Worm (Caenorhabditis elegans) whole organism, young adult: Measurements from ENCODE around the gene ben-1.

Experiments
- C17E4.6 ChIP-seq: fragments of 200-800 bp; sonication (Bioruptor generic); IDR thresholded peaks from 2 replicates; pipeline ENCODE4 v1.3.6; 2022; ENCODE audit warnings: missing genetic modification reagents, missing genetic modification characterization, missing compliant biosample characterization
- cebp-1 ChIP-seq, 2 experiments: fragments of 200-800 bp in 1 of 2; sonication (Bioruptor generic) in 1 of 2; sonication (generic microtip) in 1 of 2; IDR thresholded peaks in 1 of 2; optimal IDR thresholded peaks in 1 of 2; 2 replicates each; pipeline versions ENCODE4 v1.3.6 to Lab custom; 2017 to 2022; ENCODE audit warnings: missing compliant biosample characterization in 2 of 2, missing genetic modification characterization in 2 of 2, mild to moderate bottlenecking in 1 of 2, missing genetic modification reagents in 1 of 2, moderate library complexity in 1 of 2
- lir-1 ChIP-seq: fragments of 200-800 bp; sonication (Bioruptor generic); conservative IDR thresholded peaks from 2 replicates; pipeline ENCODE4 v1.3.6; 2022; ENCODE audit warnings: missing genetic modification reagents, missing genetic modification characterization, missing compliant biosample characterization
- sdz-38 ChIP-seq: sonication (generic microtip); optimal IDR thresholded peaks from 2 replicates; lab custom pipeline; 2016; ENCODE audit warnings: missing genotype, missing genetic modification characterization, missing compliant biosample characterization
- unc-130 ChIP-seq: sonication (generic microtip); optimal IDR thresholded peaks from 2 replicates; lab custom pipeline; 2016; ENCODE audit warnings: missing genetic modification reagents, missing genetic modification characterization, missing compliant biosample characterization

DNA sequence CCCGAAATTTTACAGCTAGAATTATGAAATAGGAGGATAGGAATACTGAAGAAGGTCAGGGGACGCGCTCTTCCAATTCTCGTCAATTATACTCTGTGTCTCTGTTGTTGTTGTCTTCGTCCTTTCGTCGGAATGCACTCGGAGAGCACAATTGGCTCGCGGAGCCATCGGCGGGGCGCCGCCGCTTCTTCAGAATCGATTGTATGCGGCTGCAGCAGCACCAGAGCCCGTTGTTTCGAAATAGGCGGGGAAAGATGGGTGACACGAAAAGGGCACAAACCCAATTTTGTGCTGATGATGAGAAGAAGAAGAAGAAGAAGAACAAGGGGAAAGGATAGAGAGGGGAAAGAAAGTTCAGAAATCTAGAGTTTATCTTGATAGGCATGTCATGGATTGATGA lies 666 bp upstream of the ben-1 start:
- no peak for TF ChIP-seq unc-130
- TF ChIP-seq lir-1: no peak
- TF ChIP-seq C17E4.6: no peak
- TF ChIP-seq cebp-1 (GFP tag; IDR thresholded peaks at IDR 0.05; lab: Robert Waterston, UW): 0 out of 2 replicates have a peak, but pooled peaks have one; percentile 26
- peak; percentile 85 for TF ChIP-seq cebp-1 (tag; optimal IDR thresholded peaks at IDR 0.05; lab: Kevin White, UChicago)
- TF ChIP-seq sdz-38: no peak
